Fruit fly (Drosophila melanogaster): ENCODE data around the gene ClC-c.

- no peak for TF ChIP-seq CTCF (optimal IDR thresholded peaks at IDR 0.05)
- no peak for TF ChIP-seq CG8478 (optimal IDR thresholded peaks at IDR 0.05)
These were observed 47.0 kb upstream of the ClC-c start for dm6 chr3L:16043045-16043781.
